Worm (Caenorhabditis elegans) whole organism, young adult: ENCODE data around the gene srg-21.

Experiments used
- B0035.1 ChIP-seq: sonication (generic microtip); optimal IDR thresholded peaks from 2 replicates; lab custom pipeline; 2016; ENCODE audit warnings: missing genetic modification characterization, mild to moderate bottlenecking, missing compliant biosample characterization, missing genotype, missing genetic modification reagents
- B0261.1 ChIP-seq: sonication (generic microtip); optimal IDR thresholded peaks from 2 replicates; lab custom pipeline; 2016; ENCODE audit warnings: mild to moderate bottlenecking, missing genetic modification characterization, moderate library complexity, missing compliant biosample characterization
- B0336.3 ChIP-seq: fragments of 200-800 bp; sonication (Bioruptor generic); IDR thresholded peaks from 2 replicates; pipeline ENCODE4 v1.3.6; 2022; ENCODE audit warnings: missing genetic modification characterization, missing compliant biosample characterization
- C06A6.2 ChIP-seq: fragments of 200-800 bp; sonication (Bioruptor generic); conservative IDR thresholded peaks from 2 replicates; pipeline ENCODE4 v1.3.6; 2022; ENCODE audit warnings: missing genetic modification characterization, missing compliant biosample characterization
- D2030.7 ChIP-seq: fragments of 200-800 bp; sonication (Bioruptor generic); IDR thresholded peaks from 2 replicates; pipeline ENCODE4 v1.3.6; 2022; ENCODE audit warnings: missing genetic modification reagents, missing genetic modification characterization, missing compliant biosample characterization
- F10E7.11 ChIP-seq: sonication (generic microtip); optimal IDR thresholded peaks from 2 replicates; lab custom pipeline; 2017; ENCODE audit warnings: mild to moderate bottlenecking, missing genetic modification characterization, moderate library complexity, missing compliant biosample characterization
- F23B12.7 ChIP-seq: sonication (generic microtip); optimal IDR thresholded peaks from 2 replicates; lab custom pipeline; 2017; ENCODE audit warnings: missing genetic modification characterization, mild to moderate bottlenecking, missing compliant biosample characterization, antibody characterized with exemption, moderate library complexity; ENCODE audit not compliant: insufficient read depth
- F33H1.4 ChIP-seq: fragments of 200-800 bp; sonication (Bioruptor generic); IDR thresholded peaks from 2 replicates; pipeline ENCODE4 v1.3.6; 2022; ENCODE audit warnings: missing genetic modification reagents, missing genetic modification characterization, missing compliant biosample characterization
- F37B4.10 ChIP-seq: fragments of 200-800 bp; sonication (Bioruptor generic); IDR thresholded peaks from 2 replicates; pipeline ENCODE4 v1.3.6; 2022; ENCODE audit warnings: missing genetic modification characterization, missing compliant biosample characterization
- F39B2.1 ChIP-seq: fragments of 200-800 bp; sonication (Bioruptor generic); IDR thresholded peaks from 2 replicates; pipeline ENCODE4 v1.3.6; 2022; ENCODE audit warnings: missing genetic modification reagents, missing genetic modification characterization, missing compliant biosample characterization
- F52B5.7 ChIP-seq: sonication (generic microtip); optimal IDR thresholded peaks from 2 replicates; lab custom pipeline; 2016; ENCODE audit warnings: mild to moderate bottlenecking, missing genetic modification characterization, missing compliant biosample characterization
- F55B11.4 ChIP-seq: sonication (generic microtip); optimal IDR thresholded peaks from 2 replicates; lab custom pipeline; 2016; ENCODE audit warnings: missing compliant biosample characterization, missing genetic modification characterization, borderline replicate concordance; ENCODE audit not compliant: insufficient read depth
- T26A5.8 ChIP-seq: sonication (generic microtip); optimal IDR thresholded peaks from 2 replicates; lab custom pipeline; 2016; ENCODE audit warnings: missing genetic modification characterization, missing compliant biosample characterization
- Y56A3A.18 ChIP-seq: fragments of 200-800 bp; sonication (Bioruptor generic); IDR thresholded peaks from 2 replicates; pipeline ENCODE4 v1.3.6; 2022; ENCODE audit warnings: missing genetic modification reagents, missing genetic modification characterization, missing compliant biosample characterization
- Y79H2A.3 ChIP-seq: fragments of 200-800 bp; sonication (Bioruptor generic); conservative IDR thresholded peaks from 2 replicates; pipeline ENCODE4 v1.3.6; 2022; ENCODE audit warnings: missing genetic modification reagents, missing genetic modification characterization, missing compliant biosample characterization
- Y95B8A.8 ChIP-seq: fragments of 200-800 bp; sonication (Bioruptor generic); IDR thresholded peaks from 2 replicates; pipeline ENCODE4 v1.3.6; 2022; ENCODE audit warnings: missing genetic modification reagents, missing genetic modification characterization, missing compliant biosample characterization
- ZK185.1 ChIP-seq: sonication (generic microtip); optimal IDR thresholded peaks from 2 replicates; lab custom pipeline; 2016; ENCODE audit warnings: mild to moderate bottlenecking, missing genetic modification characterization, missing compliant biosample characterization; ENCODE audit not compliant: poor library complexity, severe bottlenecking
- atf-7 ChIP-seq: sonication (generic microtip); optimal IDR thresholded peaks from 2 replicates; lab custom pipeline; 2017; ENCODE audit warnings: mild to moderate bottlenecking, missing genetic modification characterization, missing compliant biosample characterization
- athp-1 ChIP-seq: sonication (generic microtip); optimal IDR thresholded peaks from 2 replicates; lab custom pipeline; 2017; ENCODE audit warnings: mild to moderate bottlenecking, missing genetic modification characterization, missing compliant biosample characterization
- attf-3 ChIP-seq: fragments of 200-800 bp; sonication (Bioruptor generic); conservative IDR thresholded peaks from 2 replicates; pipeline ENCODE4 v1.3.6; 2022; ENCODE audit warnings: missing genetic modification reagents, missing genetic modification characterization, missing compliant biosample characterization
- attf-5 ChIP-seq: fragments of 200-800 bp; sonication (Bioruptor generic); optimal IDR thresholded peaks from 2 replicates; lab custom pipeline; 2018; ENCODE audit warnings: mild to moderate bottlenecking, missing genetic modification characterization, missing compliant biosample characterization
- ccch-3 ChIP-seq: fragments of 200-800 bp; sonication (Bioruptor generic); optimal IDR thresholded peaks from 2 replicates; lab custom pipeline; 2018; ENCODE audit warnings: mild to moderate bottlenecking, missing genetic modification characterization, missing compliant biosample characterization
- cebp-2 ChIP-seq: fragments of 200-800 bp; sonication (Bioruptor generic); IDR thresholded peaks from 2 replicates; pipeline ENCODE4 v1.3.6; 2022; ENCODE audit warnings: missing genetic modification characterization, missing compliant biosample characterization
- ceh-100 ChIP-seq: fragments of 200-800 bp; sonication (Bioruptor generic); IDR thresholded peaks from 2 replicates; pipeline ENCODE4 v1.3.6; 2022; ENCODE audit warnings: missing genetic modification reagents, missing genetic modification characterization, missing compliant biosample characterization
- ceh-27 ChIP-seq: fragments of 200-800 bp; sonication (Bioruptor generic); optimal IDR thresholded peaks from 2 replicates; lab custom pipeline; 2018; ENCODE audit warnings: mild to moderate bottlenecking, missing genetic modification characterization, moderate library complexity, missing compliant biosample characterization
- ceh-40 ChIP-seq: fragments of 200-800 bp; sonication (Bioruptor generic); IDR thresholded peaks from 2 replicates; pipeline ENCODE4 v1.3.6; 2022; ENCODE audit warnings: missing genetic modification characterization, missing compliant biosample characterization
- efl-1 ChIP-seq: fragments of 150-350 bp; optimal IDR thresholded peaks from 2 replicates; lab custom pipeline; 2014; ENCODE audit warnings: missing biosample characterization, missing genetic modification reagents, missing genetic modification characterization
- gei-17 ChIP-seq: fragments of 200-800 bp; sonication (Bioruptor generic); optimal IDR thresholded peaks from 2 replicates; lab custom pipeline; 2018; ENCODE audit warnings: mild to moderate bottlenecking, missing genetic modification characterization, missing compliant biosample characterization
- him-1 ChIP-seq: sonication (generic microtip); optimal IDR thresholded peaks from 2 replicates; lab custom pipeline; 2016; ENCODE audit warnings: missing genotype, missing genetic modification reagents, missing genetic modification characterization, missing compliant biosample characterization
- hlh-26 ChIP-seq: fragments of 200-800 bp; sonication (Bioruptor generic); conservative IDR thresholded peaks from 2 replicates; pipeline ENCODE4 v1.3.6; 2022; ENCODE audit warnings: missing genetic modification reagents, missing genetic modification characterization, missing compliant biosample characterization
- hmg-1.2 ChIP-seq: fragments of 200-800 bp; sonication (Bioruptor generic); IDR thresholded peaks from 2 replicates; pipeline ENCODE4 v1.3.6; 2022; ENCODE audit warnings: missing genetic modification reagents, missing genetic modification characterization, missing compliant biosample characterization
- hsf-1 ChIP-seq: fragments of 200-800 bp; sonication (Bioruptor generic); IDR thresholded peaks from 2 replicates; pipeline ENCODE4 v1.3.6; 2022; ENCODE audit warnings: missing genetic modification reagents, missing genetic modification characterization, missing compliant biosample characterization
- lag-1 ChIP-seq: fragments of 200-800 bp; sonication (Bioruptor generic); IDR thresholded peaks from 2 replicates; pipeline ENCODE4 v1.3.6; 2022; ENCODE audit warnings: missing genetic modification reagents, missing genetic modification characterization, missing compliant biosample characterization
- let-607 ChIP-seq, 2 experiments: fragments of 200-800 bp in 1 of 2; sonication (Bioruptor generic) in 1 of 2; sonication (generic microtip) in 1 of 2; optimal IDR thresholded peaks; 2 replicates each; lab custom pipeline; 2016 to 2018; ENCODE audit warnings: mild to moderate bottlenecking in 2 of 2, missing compliant biosample characterization in 2 of 2, missing genetic modification characterization in 2 of 2, moderate library complexity in 2 of 2, missing genotype in 1 of 2
- madf-6 ChIP-seq: fragments of 200-800 bp; sonication (Bioruptor generic); IDR thresholded peaks from 2 replicates; pipeline ENCODE4 v1.3.6; 2022; ENCODE audit warnings: missing genetic modification reagents, missing genetic modification characterization, missing compliant biosample characterization
- madf-8 ChIP-seq: fragments of 200-800 bp; sonication (Bioruptor generic); conservative IDR thresholded peaks from 2 replicates; pipeline ENCODE4 v1.3.6; 2022; ENCODE audit warnings: missing genetic modification reagents, missing genetic modification characterization, missing compliant biosample characterization
- mel-28 ChIP-seq: sonication (generic microtip); optimal IDR thresholded peaks from 2 replicates; lab custom pipeline; 2016; ENCODE audit warnings: borderline replicate concordance, mild to moderate bottlenecking, missing genetic modification characterization, missing compliant biosample characterization
- rec-8 ChIP-seq, 2 experiments: sonication (generic microtip); optimal IDR thresholded peaks; 2 replicates each; lab custom pipeline; 2016; ENCODE audit warnings: mild to moderate bottlenecking in 2 of 2, missing genetic modification characterization in 2 of 2, missing genetic modification reagents in 2 of 2, missing genotype in 2 of 2, missing biosample characterization in 1 of 2, missing compliant biosample characterization in 1 of 2, moderate library complexity in 1 of 2
- sptf-2 ChIP-seq: fragments of 200-800 bp; sonication (Bioruptor generic); optimal IDR thresholded peaks from 2 replicates; lab custom pipeline; 2018; ENCODE audit warnings: mild to moderate bottlenecking, missing genetic modification characterization, missing compliant biosample characterization
- tbx-9 ChIP-seq: sonication (generic microtip); optimal IDR thresholded peaks from 2 replicates; lab custom pipeline; 2016; ENCODE audit warnings: borderline replicate concordance, missing genetic modification characterization, inconsistent platforms, missing compliant biosample characterization
- unc-130 ChIP-seq: sonication (generic microtip); optimal IDR thresholded peaks from 2 replicates; lab custom pipeline; 2016; ENCODE audit warnings: missing genetic modification reagents, missing genetic modification characterization, missing compliant biosample characterization
- unc-62 ChIP-seq: fragments of 150-350 bp; optimal IDR thresholded peaks from 2 replicates; lab custom pipeline; 2014; ENCODE audit warnings: missing biosample characterization, missing genetic modification reagents, missing genetic modification characterization
- zfh-2 ChIP-seq: fragments of 200-800 bp; sonication (Bioruptor generic); conservative IDR thresholded peaks from 2 replicates; pipeline ENCODE4 v1.3.6; 2022; ENCODE audit warnings: missing genetic modification reagents, missing genetic modification characterization, missing compliant biosample characterization
- zim-3 ChIP-seq: sonication (generic microtip); optimal IDR thresholded peaks from 2 replicates; lab custom pipeline; 2017; ENCODE audit warnings: mild to moderate bottlenecking, missing genetic modification characterization, moderate library complexity, missing compliant biosample characterization
- ztf-18 ChIP-seq: sonication (generic microtip); optimal IDR thresholded peaks from 2 replicates; lab custom pipeline; 2016; ENCODE audit warnings: missing genotype, mild to moderate bottlenecking, missing genetic modification characterization, missing compliant biosample characterization
- ztf-28 ChIP-seq: fragments of 200-800 bp; sonication (Bioruptor generic); IDR thresholded peaks from 2 replicates; pipeline ENCODE4 v1.3.6; 2022; ENCODE audit warnings: missing genetic modification reagents, missing genetic modification characterization, missing compliant biosample characterization

The srg-21 gene

ce11 chrII:3056266-3056872 is 34.8 kb downstream of the srg-21 start, which contains the start of gene lin-8 (continued):
- TF ChIP-seq ceh-100 (GFP tag; lab: Robert Waterston, UW) (no peak), hlh-26 (no peak), hmg-1.2 (GFP tag; lab: Robert Waterston, UW) (peak; percentile 8; the same call in 1 of the 2 replicates), efl-1 (no peak), zfh-2 (no peak), madf-8 (GFP tag; lab: Robert Waterston, UW) (peak; percentile 78), B0261.1 (tag; lab: Kevin White, UChicago) (peak; percentile 2), madf-6 (GFP tag; lab: Robert Waterston, UW) (peak; percentile 90), ztf-18 (tag; lab: Kevin White, UChicago) (no peak), ztf-28 (GFP tag; lab: Robert Waterston, UW) (no peak)

ce11 chrII:3055531-3055930 is 35.6 kb downstream of the srg-21 start:
- TF ChIP-seq sptf-2 (GFP tag; lab: Kevin White, UChicago) (no peak), lag-1 (GFP tag; lab: Robert Waterston, UW) (0 out of 2 replicates have a peak, but pooled peaks have one; percentile 19), hmg-1.2 (GFP tag; lab: Robert Waterston, UW) (peak; percentile 33; the same call in 1 of the 2 replicates), C06A6.2 (GFP tag; lab: Robert Waterston, UW) (no peak), Y95B8A.8 (GFP tag; lab: Robert Waterston, UW) (no peak), F23B12.7 (tag; lab: Kevin White, UChicago) (no peak), mel-28 (tag; lab: Kevin White, UChicago) (no peak), let-607 (tag; optimal IDR thresholded peaks at IDR 0.05; lab: Kevin White, UChicago) (no peak), F55B11.4 (no peak), madf-8 (GFP tag; lab: Robert Waterston, UW) (0 out of 2 replicates have a peak, but pooled peaks have one; percentile 21), efl-1 (no peak), attf-3 (no peak), rec-8 (tag; optimal IDR thresholded peaks at IDR 0.05; lab: Kevin White, UChicago) (no peak), Y56A3A.18 (no peak), zim-3 (tag; lab: Kevin White, UChicago) (no peak), atf-7 (tag; lab: Kevin White, UChicago) (no peak), unc-130 (GFP tag; lab: Kevin White, UChicago) (no peak), ceh-27 (GFP tag; lab: Kevin White, UChicago) (peak; percentile 18), B0336.3 (GFP tag; lab: Robert Waterston, UW) (no peak), ceh-40 (no peak), ZK185.1 (no peak), unc-62 (GFP tag; lab: Kevin White, UChicago) (no peak), hsf-1 (GFP tag; lab: Robert Waterston, UW) (no peak), Y79H2A.3 (no peak), D2030.7 (GFP tag; lab: Robert Waterston, UW) (no peak), ccch-3 (GFP tag; lab: Kevin White, UChicago) (no peak), B0035.1 (no peak), F10E7.11 (no peak), attf-5 (GFP tag; lab: Kevin White, UChicago) (peak; percentile 23), athp-1 (tag; lab: Kevin White, UChicago) (no peak), him-1 (tag; lab: Kevin White, UChicago) (no peak), F37B4.10 (GFP tag; lab: Robert Waterston, UW) (no peak), hlh-26 (no peak), gei-17 (GFP tag; lab: Kevin White, UChicago) (no peak), tbx-9 (tag; lab: Kevin White, UChicago) (no peak), F52B5.7 (tag; lab: Kevin White, UChicago) (no peak), cebp-2 (GFP tag; lab: Robert Waterston, UW) (no peak), T26A5.8 (tag; lab: Kevin White, UChicago) (no peak), F39B2.1 (GFP tag; lab: Robert Waterston, UW) (no peak), F33H1.4 (GFP tag; lab: Robert Waterston, UW) (no peak)
